Worm (Caenorhabditis elegans): ENCODE results near the gene glb-14.
A peak's percentile ranks its signal among the peaks of the same experiment; 100 is the strongest.

glb-14 gene

DNA sequence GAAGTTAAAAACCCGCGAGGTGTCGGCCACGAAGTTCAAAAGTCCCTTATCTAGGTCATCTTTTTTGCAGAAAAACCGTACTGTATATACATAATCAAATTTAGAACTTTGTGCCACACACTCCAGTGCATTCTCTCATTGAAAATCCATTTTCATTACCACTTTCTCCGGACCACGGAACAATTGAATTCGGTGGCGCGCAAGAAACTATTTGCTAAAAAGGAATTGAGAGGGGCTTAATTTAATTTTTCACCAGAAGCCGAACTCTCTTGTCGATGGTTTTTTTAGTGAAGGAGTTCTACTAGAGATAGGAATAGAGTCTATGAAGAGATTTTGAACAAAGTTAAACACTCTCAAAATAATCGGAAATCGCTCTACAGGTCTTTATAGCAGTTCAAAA is 24.9 kb downstream of the glb-14 start:
- TF ChIP-seq him-1 (tag; optimal IDR thresholded peaks at IDR 0.05): no peak
- TF ChIP-seq W03F9.2 (tag; optimal IDR thresholded peaks at IDR 0.05): no peak
- no peak for TF ChIP-seq dao-5 (tag; optimal IDR thresholded peaks at IDR 0.05)

DNA sequence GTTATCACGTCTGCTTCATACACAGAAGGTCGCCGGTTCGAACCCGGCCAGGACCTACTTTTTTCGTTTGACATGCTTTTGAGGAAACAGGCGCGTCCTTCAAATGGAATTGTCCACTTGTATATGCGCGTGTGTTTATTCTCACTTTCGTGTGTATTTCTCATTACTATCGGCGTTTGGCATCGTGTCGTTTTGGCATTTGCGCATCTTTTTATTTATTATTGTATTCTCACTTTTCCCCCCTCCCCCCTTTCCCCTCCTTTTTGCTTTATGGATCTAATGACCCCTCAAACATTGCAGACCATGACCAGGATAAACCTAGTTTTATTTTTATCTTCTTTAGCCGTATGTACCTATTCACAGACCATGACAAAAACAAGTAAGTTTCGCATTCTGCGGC is 27.4 kb downstream of the glb-14 start, which contains the start of gene F21A3.3:
TSS of gene F21A3.3 (plus strand) at position 301 of the 400 bp plus-strand sequence.
- TF ChIP-seq W03F9.2 (tag; optimal IDR thresholded peaks at IDR 0.05) (no peak), dao-5 (tag; optimal IDR thresholded peaks at IDR 0.05) (no peak), him-1 (tag; optimal IDR thresholded peaks at IDR 0.05) (no peak)

DNA sequence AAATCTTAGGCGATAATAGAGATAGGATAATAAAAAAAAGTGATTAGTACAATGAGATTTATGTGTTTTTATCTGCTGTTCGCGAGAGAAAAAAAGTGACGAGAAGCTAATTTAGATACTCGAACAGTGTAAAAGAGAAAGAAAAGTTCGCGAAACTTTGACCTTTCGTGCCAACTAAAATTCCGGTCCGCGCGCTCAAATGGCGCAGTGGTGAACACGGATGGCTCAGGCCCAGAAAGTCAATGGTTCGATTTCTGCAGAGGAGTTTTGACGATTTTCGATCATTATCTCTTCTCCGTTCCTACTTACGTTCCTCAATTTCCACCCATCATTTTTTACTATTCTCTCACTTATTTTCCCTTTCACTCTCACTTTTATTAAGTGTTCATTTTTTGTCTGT is 28.3 kb downstream of the glb-14 start:
- TF ChIP-seq W03F9.2 (tag; optimal IDR thresholded peaks at IDR 0.05) (no peak), dao-5 (tag; optimal IDR thresholded peaks at IDR 0.05) (no peak), him-1 (tag; optimal IDR thresholded peaks at IDR 0.05) (no peak)

DNA sequence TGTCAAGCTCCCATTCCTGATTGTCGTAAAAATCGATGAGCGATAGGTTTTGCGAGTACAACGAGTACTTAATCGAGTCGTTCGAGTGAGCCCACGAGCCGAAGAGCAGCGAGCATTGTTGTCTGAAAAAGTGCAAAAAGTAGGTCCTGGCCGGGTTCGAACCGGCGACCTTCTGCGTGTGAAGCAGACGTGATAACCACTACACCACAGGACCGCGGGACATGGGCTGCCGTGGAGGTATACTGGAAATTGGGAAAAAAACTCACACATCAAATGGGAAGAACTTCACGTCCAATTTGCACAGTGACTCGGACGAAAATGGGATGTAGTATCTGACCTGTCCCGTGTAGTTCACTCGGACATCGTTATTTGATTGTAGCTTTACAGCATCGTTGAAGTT is 29.4 kb downstream of the glb-14 start:
- TF ChIP-seq W03F9.2 (tag; optimal IDR thresholded peaks at IDR 0.05) (no peak), him-1 (tag; optimal IDR thresholded peaks at IDR 0.05) (no peak), dao-5 (tag; optimal IDR thresholded peaks at IDR 0.05) (no peak)

DNA sequence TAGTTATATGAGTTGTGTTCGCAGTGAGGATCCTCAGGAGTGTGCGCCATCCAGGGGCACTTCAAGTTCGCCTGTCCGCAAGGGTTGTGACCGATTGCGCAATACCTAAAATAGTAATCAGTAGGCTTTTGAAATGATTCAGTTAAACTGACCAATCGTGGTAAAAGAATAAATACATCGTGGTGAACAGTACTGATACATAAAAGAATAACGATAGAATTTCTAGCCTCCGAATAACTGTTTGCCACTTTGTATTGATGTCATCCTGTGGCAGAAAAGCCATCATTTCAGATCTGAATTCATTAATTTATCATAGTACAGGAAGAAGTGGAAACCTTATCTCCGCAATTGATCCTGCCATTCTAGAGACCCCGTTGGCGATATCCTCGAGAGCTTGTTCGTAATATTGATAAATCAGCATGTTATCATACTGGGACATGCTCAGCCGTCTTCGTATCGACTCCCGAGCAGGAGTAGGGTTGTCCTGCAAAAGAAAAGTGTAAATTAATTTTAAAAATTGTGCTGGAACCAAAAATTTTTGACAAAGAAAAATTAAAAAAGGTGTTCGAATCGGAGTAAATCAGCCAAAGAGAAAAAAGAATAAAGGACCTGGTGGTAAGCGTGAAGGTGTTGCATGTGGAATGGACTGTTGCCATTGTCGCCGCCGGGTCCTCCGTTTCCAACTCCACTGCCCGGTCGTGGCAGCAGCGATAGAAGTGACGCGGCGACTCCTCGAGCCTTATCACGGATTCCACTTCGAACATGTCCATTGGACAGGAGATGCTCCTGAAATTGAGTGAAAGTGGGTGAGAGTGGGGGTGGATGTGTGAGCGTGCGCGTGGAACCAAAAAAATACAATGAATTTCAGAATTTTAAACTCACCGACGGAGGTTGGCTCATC is 31.7 kb downstream of the glb-14 start:
- TF ChIP-seq him-1 (tag; optimal IDR thresholded peaks at IDR 0.05) (no peak), W03F9.2 (tag; optimal IDR thresholded peaks at IDR 0.05) (no peak), dao-5 (tag; optimal IDR thresholded peaks at IDR 0.05) (no peak)

DNA sequence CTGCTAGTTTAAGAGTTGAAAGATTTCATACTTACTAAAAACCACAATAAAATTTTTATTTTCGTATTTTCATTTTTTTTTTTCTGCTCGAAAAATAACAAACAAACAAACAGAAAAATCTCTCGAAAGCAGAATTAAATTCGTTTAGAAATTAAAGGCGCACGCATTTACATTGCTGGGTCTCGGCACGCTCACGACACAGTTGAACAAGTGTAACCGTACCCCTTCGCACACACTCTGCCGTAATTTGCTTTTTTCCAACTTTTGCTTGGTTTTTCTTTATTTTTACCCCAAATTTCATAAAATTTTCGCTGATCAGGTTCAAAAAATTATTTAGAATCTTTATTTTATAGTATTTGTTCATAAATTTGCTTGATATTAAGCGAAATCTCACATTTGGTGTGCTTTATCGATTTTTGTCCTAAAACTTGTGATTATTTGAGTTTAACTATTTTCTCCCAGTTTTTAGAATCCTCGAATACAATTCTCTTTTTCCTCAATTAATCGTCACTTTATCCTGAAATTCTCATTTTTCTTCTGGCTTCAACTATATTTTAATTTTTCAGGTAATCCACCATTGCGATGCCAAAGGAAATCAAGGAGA is 33.1 kb downstream of the glb-14 start, which contains the start of gene rpl-38:
TSS of gene rpl-38 (plus strand) at position 554 of the 604 bp plus-strand sequence.
- no peak for TF ChIP-seq W03F9.2 (tag; optimal IDR thresholded peaks at IDR 0.05)
- TF ChIP-seq him-1 (tag; optimal IDR thresholded peaks at IDR 0.05): peak; percentile 55
- TF ChIP-seq dao-5 (tag; optimal IDR thresholded peaks at IDR 0.05): no peak

DNA sequence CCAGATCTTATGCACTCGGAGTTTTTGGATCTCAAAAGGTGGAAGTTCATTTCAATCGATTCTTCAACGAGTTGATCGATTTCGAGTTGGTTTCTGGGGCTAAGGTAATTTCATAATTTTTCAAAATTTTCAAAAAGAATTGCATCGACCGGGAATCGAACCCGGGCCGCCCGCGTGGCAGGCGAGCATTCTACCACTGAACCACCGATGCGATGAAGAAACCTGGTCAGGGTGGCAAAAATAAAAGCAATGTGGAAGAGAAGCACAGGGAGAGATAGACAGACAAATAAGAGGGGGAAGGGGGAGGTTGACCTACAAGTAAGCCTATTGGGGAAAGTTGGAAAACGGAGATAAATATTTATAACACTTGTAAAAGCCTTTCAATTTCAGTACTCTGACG is 39.7 kb downstream of the glb-14 start:
- no peak for TF ChIP-seq W03F9.2 (tag; optimal IDR thresholded peaks at IDR 0.05)
- TF ChIP-seq dao-5 (tag; optimal IDR thresholded peaks at IDR 0.05): peak; percentile 5

DNA sequence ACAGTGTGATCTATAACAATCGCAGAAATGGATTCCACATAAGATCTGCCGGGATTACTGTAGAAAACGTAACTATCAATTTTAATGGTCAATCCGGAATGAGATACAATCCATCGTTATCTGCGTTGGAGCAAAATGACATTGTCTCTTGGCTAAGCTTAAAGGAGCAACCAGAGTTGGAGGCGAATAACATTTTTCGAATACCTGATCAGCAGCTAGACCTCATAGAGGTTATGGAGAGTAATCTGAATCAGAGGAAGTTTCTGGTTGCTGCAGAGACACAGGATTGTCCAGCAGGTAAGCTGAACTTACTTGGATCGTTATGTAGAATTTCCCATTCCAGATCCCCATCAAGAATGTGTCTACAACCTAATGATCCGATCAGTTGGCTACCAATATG is 41.2 kb downstream of the glb-14 start:
- no peak for TF ChIP-seq him-1 (tag; optimal IDR thresholded peaks at IDR 0.05)
- TF ChIP-seq W03F9.2 (tag; optimal IDR thresholded peaks at IDR 0.05): no peak
- TF ChIP-seq dao-5 (tag; optimal IDR thresholded peaks at IDR 0.05): no peak

DNA sequence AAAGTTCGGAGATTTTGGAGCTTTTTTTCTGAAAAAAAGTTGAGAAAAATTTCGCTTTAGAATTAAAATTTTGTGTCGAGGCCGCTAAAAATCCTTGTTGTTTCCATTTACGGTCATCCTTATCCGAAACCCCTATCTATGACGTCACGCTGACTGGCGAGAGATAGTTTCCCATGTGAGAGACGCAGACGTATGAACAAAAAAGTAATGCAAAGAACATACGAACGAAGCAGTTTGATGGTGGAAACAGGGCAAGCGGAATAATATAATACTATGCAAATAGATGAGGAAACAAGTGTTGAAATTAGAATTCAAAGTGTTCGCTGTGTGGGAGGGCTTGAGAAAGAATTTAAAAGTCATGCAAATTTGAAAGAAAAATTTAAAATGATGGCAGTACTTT is 45.7 kb downstream of the glb-14 start:
- TF ChIP-seq dao-5 (tag; optimal IDR thresholded peaks at IDR 0.05): no peak
- TF ChIP-seq W03F9.2 (tag; optimal IDR thresholded peaks at IDR 0.05): no peak

DNA sequence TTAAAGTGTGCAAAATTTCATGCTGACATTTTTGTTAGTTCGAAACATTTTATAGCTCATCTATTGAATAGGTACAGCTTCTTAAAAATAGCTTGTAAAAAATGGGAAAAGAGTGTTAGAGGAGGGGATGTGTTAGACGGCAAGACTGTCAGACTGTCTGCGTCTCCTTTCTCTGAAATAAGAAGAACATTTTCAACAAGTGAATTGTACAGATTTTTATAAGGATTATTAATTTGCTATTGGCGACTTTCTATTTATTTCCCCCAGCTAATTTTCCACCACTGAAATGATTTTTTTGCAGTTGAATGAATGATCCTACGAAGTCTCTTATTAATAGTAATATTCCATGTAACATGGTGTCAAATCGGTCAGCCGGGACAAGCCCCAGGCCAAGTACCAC is 46.4 kb downstream of the glb-14 start, which contains the start of gene C06B8.7:
TSS of gene C06B8.7 (plus strand) at position 301 of the 400 bp plus-strand sequence.
- no peak for TF ChIP-seq W03F9.2 (tag; optimal IDR thresholded peaks at IDR 0.05)
- no peak for TF ChIP-seq dao-5 (tag; optimal IDR thresholded peaks at IDR 0.05)
- TF ChIP-seq him-1 (tag; optimal IDR thresholded peaks at IDR 0.05): no peak

DNA sequence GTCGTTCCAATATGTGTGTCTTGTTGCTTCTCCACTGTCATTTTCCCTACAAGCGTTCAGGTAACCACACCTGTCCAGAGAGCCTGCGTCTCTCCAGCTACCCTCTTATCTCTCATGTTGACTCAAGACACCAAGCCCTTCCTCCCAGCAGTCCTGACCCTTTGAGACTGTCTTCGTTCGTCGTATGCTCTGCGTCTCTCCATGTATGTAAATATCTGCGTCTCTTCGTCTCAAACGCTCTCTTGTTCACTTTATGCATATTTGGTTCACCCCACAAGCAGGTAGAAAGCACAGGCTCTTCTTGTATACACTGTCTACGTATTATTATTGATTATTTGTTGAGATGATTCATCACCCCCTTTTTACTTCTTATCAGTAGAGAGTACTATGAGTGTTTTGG is 47.1 kb downstream of the glb-14 start:
- TF ChIP-seq him-1 (tag; optimal IDR thresholded peaks at IDR 0.05) (no peak), W03F9.2 (tag; optimal IDR thresholded peaks at IDR 0.05) (no peak), dao-5 (tag; optimal IDR thresholded peaks at IDR 0.05) (no peak)

DNA sequence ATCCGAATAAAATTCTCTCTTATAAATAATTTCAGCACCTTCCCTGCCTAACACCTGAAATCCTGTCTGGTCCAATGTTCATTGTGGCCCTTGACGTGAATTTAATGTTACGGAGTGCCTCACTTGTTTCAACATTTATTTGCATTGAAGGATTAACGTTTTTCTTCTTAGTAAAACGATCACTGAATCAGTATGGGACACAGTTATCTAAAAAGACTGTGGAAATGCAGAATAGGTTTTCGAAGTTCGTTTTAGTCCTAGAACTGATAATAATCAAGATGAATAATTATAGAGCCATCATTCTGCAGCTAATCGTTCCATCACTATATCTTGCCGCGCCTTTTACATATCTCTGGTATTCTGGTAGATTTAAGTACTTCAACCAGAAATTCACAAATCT is 49.6 kb downstream of the glb-14 start, which contains the start of gene srh-219:
TSS of gene srh-219 (plus strand) at position 301 of the 400 bp plus-strand sequence.
- TF ChIP-seq W03F9.2 (tag; optimal IDR thresholded peaks at IDR 0.05): no peak
- no peak for TF ChIP-seq him-1 (tag; optimal IDR thresholded peaks at IDR 0.05)
- TF ChIP-seq dao-5 (tag; optimal IDR thresholded peaks at IDR 0.05): no peak

DNA sequence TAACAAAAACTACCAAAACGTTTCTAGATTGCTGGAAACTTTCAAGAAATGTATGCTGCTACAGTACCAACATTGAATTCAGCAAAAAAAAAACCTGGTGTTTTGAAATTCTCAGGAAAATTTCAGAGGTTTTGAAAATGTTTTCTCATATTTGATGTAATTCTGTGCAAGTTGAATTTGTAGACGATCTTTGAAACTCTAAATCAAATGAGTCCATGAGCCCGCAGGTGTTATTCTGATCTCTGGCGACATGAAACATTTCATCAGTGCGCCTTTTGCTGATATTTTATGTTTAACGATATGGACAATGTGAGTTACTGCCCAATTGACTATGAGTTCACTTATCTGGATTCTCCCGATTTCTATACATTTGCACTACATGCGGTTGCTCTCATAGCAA is 51.1 kb downstream of the glb-14 start, which contains the start of gene srh-218:
TSS of gene srh-218 (plus strand) at position 301 of the 400 bp plus-strand sequence.
- no peak for TF ChIP-seq W03F9.2 (tag; optimal IDR thresholded peaks at IDR 0.05)
- TF ChIP-seq dao-5 (tag; optimal IDR thresholded peaks at IDR 0.05): no peak
- no peak for TF ChIP-seq him-1 (tag; optimal IDR thresholded peaks at IDR 0.05)

All from whole organism, L4/young adult.